Fruit fly (Drosophila melanogaster): ENCODE data around the gene Nil.
A peak's percentile ranks its signal among the peaks of the same experiment; 100 is the strongest.

Nil gene

DNA sequence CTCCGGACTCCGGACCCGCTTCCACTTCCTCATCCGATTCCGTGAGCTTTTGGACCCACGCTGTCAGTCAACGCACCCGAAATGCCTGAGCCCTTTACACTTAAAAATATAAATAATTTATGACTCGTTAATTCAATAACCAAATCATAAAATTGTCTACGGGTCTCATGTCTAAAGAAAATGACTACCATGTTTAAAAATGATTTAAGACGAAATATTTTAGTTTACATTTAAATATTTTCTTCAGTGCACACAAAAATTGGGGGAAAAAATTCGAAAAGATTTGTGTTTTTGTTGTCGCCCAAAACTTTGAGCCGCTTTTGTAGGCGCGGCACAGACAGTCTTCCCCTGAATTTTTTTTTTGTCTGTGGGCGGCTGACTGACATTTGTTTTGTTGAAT, 12.0 kb downstream of the Nil start (continued):
- TF ChIP-seq Jarid2 (GFP tag; optimal IDR thresholded peaks at IDR 0.05) (no peak), Xbp1 (GFP tag; optimal IDR thresholded peaks at IDR 0.05) (peak; percentile 35), ci (GFP tag; IDR thresholded peaks at IDR 0.05) (no peak), gce (GFP tag; IDR thresholded peaks at IDR 0.05) (no peak), Bgb (GFP tag; IDR thresholded peaks at IDR 0.05; ENCODE audit: partially characterized antibody) (no peak), phol (tag; optimal IDR thresholded peaks at IDR 0.05) (no peak), CG11093 (GFP tag; IDR thresholded peaks at IDR 0.05) (no peak), ham (GFP tag; IDR thresholded peaks at IDR 0.05) (no peak), Lim3 (GFP tag; IDR thresholded peaks at IDR 0.05) (no peak), CG17802 (tag; optimal IDR thresholded peaks at IDR 0.05) (no peak), corto (GFP tag; optimal IDR thresholded peaks at IDR 0.05) (no peak), jing (GFP tag; optimal IDR thresholded peaks at IDR 0.05) (no peak), CG6654 (GFP tag; optimal IDR thresholded peaks at IDR 0.05) (no peak), ems (GFP tag; optimal IDR thresholded peaks at IDR 0.05) (no peak), CG13296 (GFP tag; optimal IDR thresholded peaks at IDR 0.05) (peak; percentile 49), CG11398 (GFP tag; optimal IDR thresholded peaks at IDR 0.05) (no peak), CG14050 (GFP tag; IDR thresholded peaks at IDR 0.05) (peak; percentile 44; the same call in 1 of the 3 replicates), Blimp-1 (GFP tag; optimal IDR thresholded peaks at IDR 0.05) (no peak), grn (GFP tag; optimal IDR thresholded peaks at IDR 0.05) (no peak), trem (tag; optimal IDR thresholded peaks at IDR 0.05) (no peak), CG3065 (GFP tag; optimal IDR thresholded peaks at IDR 0.05) (no peak), CTCF (GFP tag; optimal IDR thresholded peaks at IDR 0.05) (no peak), tup (GFP tag; optimal IDR thresholded peaks at IDR 0.05) (no peak), hth (optimal IDR thresholded peaks at IDR 0.05) (no peak), HLHmδ (GFP tag; optimal IDR thresholded peaks at IDR 0.05) (no peak), mam (GFP tag; optimal IDR thresholded peaks at IDR 0.05) (peak; percentile 31), repo (GFP tag; optimal IDR thresholded peaks at IDR 0.05) (no peak), CG9437 (GFP tag; optimal IDR thresholded peaks at IDR 0.05) (no peak), org-1 (GFP tag; optimal IDR thresholded peaks at IDR 0.05) (peak; percentile 25), seq (GFP tag; IDR thresholded peaks at IDR 0.05) (peak; percentile 51), fd102C (GFP tag; optimal IDR thresholded peaks at IDR 0.05) (no peak), CG4424 (GFP tag; optimal IDR thresholded peaks at IDR 0.05) (peak; percentile 20), CG8388 (GFP tag; optimal IDR thresholded peaks at IDR 0.05) (no peak), CG13424 (tag; optimal IDR thresholded peaks at IDR 0.05) (peak; percentile 51), toy (GFP tag; IDR thresholded peaks at IDR 0.05) (no peak), schlank (tag; optimal IDR thresholded peaks at IDR 0.05) (no peak), ap (GFP tag; IDR thresholded peaks at IDR 0.05) (no peak), Ada2b (GFP tag; IDR thresholded peaks at IDR 0.05) (peak; percentile 73), HLH4C (GFP tag; IDR thresholded peaks at IDR 0.05; ENCODE audit: partially characterized antibody) (no peak), CG2712 (tag; optimal IDR thresholded peaks at IDR 0.05) (no peak), zen (tag; optimal IDR thresholded peaks at IDR 0.05) (no peak), CG15479 (GFP tag; optimal IDR thresholded peaks at IDR 0.05) (no peak), BtbVII (GFP tag; optimal IDR thresholded peaks at IDR 0.05) (peak; percentile 25), Asciz (GFP tag; optimal IDR thresholded peaks at IDR 0.05) (no peak), stwl (tag; optimal IDR thresholded peaks at IDR 0.05) (no peak), E2f2 (GFP tag; IDR thresholded peaks at IDR 0.05) (0 out of 2 replicates have a peak, but pooled peaks have one; percentile 11), CG17912 (GFP tag; optimal IDR thresholded peaks at IDR 0.05) (no peak), dan (GFP tag; IDR thresholded peaks at IDR 0.05) (no peak), scrt (GFP tag; optimal IDR thresholded peaks at IDR 0.05) (peak; percentile 57), CG17186 (GFP tag; optimal IDR thresholded peaks at IDR 0.05) (no peak), fd3F (GFP tag; optimal IDR thresholded peaks at IDR 0.05) (peak; percentile 36), H2.0 (GFP tag; IDR thresholded peaks at IDR 0.05) (no peak)
